Fruit fly (Drosophila melanogaster) whole organism, embryonic: ENCODE data around the gene Sgt1.
A peak's percentile ranks its signal among the peaks of the same experiment; 100 is the strongest.

Experiments used
- Blimp-1 ChIP-seq: fragments of 200-800 bp; sonication (Bioruptor generic); optimal IDR thresholded peaks from 3 replicates; lab custom pipeline; 2018; ENCODE audit warnings: missing biosample characterization, missing genetic modification characterization, mild to moderate bottlenecking, moderate library complexity, missing genetic modification reagents
- C15 ChIP-seq: fragments of 200-800 bp; sonication (Bioruptor generic); IDR thresholded peaks from 3 replicates; pipeline ENCODE4 v1.3.6; 2022; ENCODE audit warnings: missing biosample characterization, missing genetic modification characterization
- CG10543 ChIP-seq: fragments of 200-800 bp; sonication (Bioruptor generic); optimal IDR thresholded peaks from 3 replicates; lab custom pipeline; 2017; ENCODE audit warnings: missing biosample characterization, mild to moderate bottlenecking, missing genetic modification characterization, moderate library complexity
- CG11696 ChIP-seq: fragments of 200-800 bp; sonication (Bioruptor generic); IDR thresholded peaks from 2 replicates; pipeline ENCODE4 v1.3.6; 2022; ENCODE audit warnings: missing biosample characterization, missing genetic modification characterization
- CG11723 ChIP-seq: fragments of 200-800 bp; sonication (Bioruptor generic); optimal IDR thresholded peaks from 2 replicates; lab custom pipeline; 2017; ENCODE audit warnings: missing biosample characterization, mild to moderate bottlenecking, missing genetic modification characterization
- CG13775 ChIP-seq: fragments of 200-800 bp; sonication (Bioruptor generic); optimal IDR thresholded peaks from 3 replicates; lab custom pipeline; 2017; ENCODE audit warnings: missing biosample characterization, mild to moderate bottlenecking, missing genetic modification characterization
- CG13894 ChIP-seq: fragments of 200-800 bp; sonication (Bioruptor generic); optimal IDR thresholded peaks from 3 replicates; lab custom pipeline; 2018; ENCODE audit warnings: missing biosample characterization, mild to moderate bottlenecking, missing genetic modification characterization, moderate library complexity
- CG14667 ChIP-seq: fragments of 200-800 bp; sonication (Bioruptor generic); IDR thresholded peaks from 2 replicates; pipeline ENCODE4 v1.3.6; 2022; ENCODE audit warnings: missing biosample characterization, missing genetic modification characterization
- CG17802 ChIP-seq: fragments of 200-800 bp; sonication (Bioruptor generic); optimal IDR thresholded peaks from 2 replicates; lab custom pipeline; 2018; ENCODE audit warnings: missing biosample characterization, mild to moderate bottlenecking, missing genetic modification characterization, moderate library complexity
- CG17829 ChIP-seq: fragments of 200-800 bp; optimal IDR thresholded peaks from 2 replicates; lab custom pipeline; 2019; ENCODE audit warnings: missing biosample characterization, mild to moderate bottlenecking, missing genetic modification characterization, moderate library complexity
- CG18476 ChIP-seq: fragments of 200-800 bp; sonication (Bioruptor generic); optimal IDR thresholded peaks from 2 replicates; lab custom pipeline; 2016; ENCODE audit warnings: missing biosample characterization, mild to moderate bottlenecking, missing genetic modification characterization
- CG30020 ChIP-seq: fragments of 200-800 bp; optimal IDR thresholded peaks from 2 replicates; lab custom pipeline; 2019; ENCODE audit warnings: missing biosample characterization, mild to moderate bottlenecking, missing genetic modification characterization, moderate library complexity
- CG30431 ChIP-seq: fragments of 200-800 bp; sonication (Bioruptor generic); optimal IDR thresholded peaks from 2 replicates; lab custom pipeline; 2017; ENCODE audit warnings: missing biosample characterization, missing genetic modification characterization
- CG3281 ChIP-seq: fragments of 200-800 bp; sonication (Bioruptor generic); optimal IDR thresholded peaks from 3 replicates; lab custom pipeline; 2017; ENCODE audit warnings: missing biosample characterization, mild to moderate bottlenecking, missing genetic modification characterization
- CG5245 ChIP-seq: fragments of 200-800 bp; sonication (Bioruptor generic); optimal IDR thresholded peaks from 3 replicates; lab custom pipeline; 2016; ENCODE audit warnings: missing biosample characterization, missing genetic modification characterization
- CG6791 ChIP-seq: fragments of 200-800 bp; sonication (Bioruptor generic); IDR thresholded peaks from 3 replicates; pipeline ENCODE4 v1.3.6; 2022; ENCODE audit warnings: missing biosample characterization, missing genetic modification characterization; ENCODE audit not compliant: partially characterized antibody
- CG8388 ChIP-seq: fragments of 200-800 bp; sonication (Bioruptor generic); optimal IDR thresholded peaks from 2 replicates; lab custom pipeline; 2019; ENCODE audit warnings: missing biosample characterization, mild to moderate bottlenecking, missing genetic modification characterization, moderate library complexity
- CG8924 ChIP-seq: fragments of 200-800 bp; optimal IDR thresholded peaks from 3 replicates; lab custom pipeline; 2019; ENCODE audit warnings: missing biosample characterization, mild to moderate bottlenecking, missing genetic modification characterization, moderate library complexity
- Chrac-16 ChIP-seq: fragments of 200-800 bp; sonication (Bioruptor generic); optimal IDR thresholded peaks from 3 replicates; lab custom pipeline; 2016; ENCODE audit warnings: missing biosample characterization, missing genetic modification characterization
- Deaf1 ChIP-seq: fragments of 200-800 bp; optimal IDR thresholded peaks from 3 replicates; lab custom pipeline; 2019; ENCODE audit warnings: missing biosample characterization, mild to moderate bottlenecking, missing genetic modification characterization, moderate library complexity
- Eip74EF ChIP-seq, 2 experiments: fragments of 200-800 bp in 1 of 2; fragments of >200 bp in 1 of 2; sonication (Bioruptor generic) in 1 of 2; optimal IDR thresholded peaks; 2 replicates each; lab custom pipeline; 2017 to 2019; ENCODE audit warnings: missing biosample characterization in 2 of 2, missing genetic modification characterization in 2 of 2, mild to moderate bottlenecking in 1 of 2, moderate library complexity in 1 of 2
- H15 ChIP-seq: fragments of 200-800 bp; sonication (Bioruptor generic); IDR thresholded peaks from 3 replicates; pipeline ENCODE4 v1.3.6; 2022; ENCODE audit warnings: missing biosample characterization, missing genetic modification characterization
- HLH4C ChIP-seq: fragments of 200-800 bp; sonication (Bioruptor generic); IDR thresholded peaks from 3 replicates; pipeline ENCODE4 v1.3.6; 2022; ENCODE audit warnings: missing biosample characterization, missing genetic modification characterization; ENCODE audit not compliant: partially characterized antibody
- Kr ChIP-seq: fragments of 200-800 bp; sonication (Bioruptor generic); optimal IDR thresholded peaks from 2 replicates; lab custom pipeline; 2017; ENCODE audit warnings: missing biosample characterization, mild to moderate bottlenecking, missing genetic modification characterization
- Lim3 ChIP-seq: fragments of 200-800 bp; sonication (Bioruptor generic); IDR thresholded peaks from 2 replicates; pipeline ENCODE4 v1.3.6; 2022; ENCODE audit warnings: missing biosample characterization, missing genetic modification characterization
- Meics ChIP-seq: fragments of 200-800 bp; sonication (Bioruptor generic); optimal IDR thresholded peaks from 2 replicates; lab custom pipeline; 2017; ENCODE audit warnings: missing biosample characterization, mild to moderate bottlenecking, missing genetic modification characterization
- NK7.1 ChIP-seq: fragments of 200-800 bp; sonication (Bioruptor generic); optimal IDR thresholded peaks from 3 replicates; lab custom pipeline; 2016; ENCODE audit warnings: missing biosample characterization, missing genetic modification characterization
- Oli ChIP-seq: fragments of 200-800 bp; sonication (Bioruptor generic); optimal IDR thresholded peaks from 2 replicates; lab custom pipeline; 2018; ENCODE audit warnings: missing biosample characterization, mild to moderate bottlenecking, missing genetic modification characterization, moderate library complexity
- Spps ChIP-seq: fragments of 200-800 bp; sonication (Bioruptor generic); optimal IDR thresholded peaks from 2 replicates; lab custom pipeline; 2018; ENCODE audit warnings: missing biosample characterization, mild to moderate bottlenecking, missing genetic modification characterization
- Tbp ChIP-seq: fragments of >200 bp; optimal IDR thresholded peaks from 2 replicates; lab custom pipeline; 2018; ENCODE audit warnings: missing biosample characterization, missing genetic modification characterization
- ara ChIP-seq: fragments of 200-800 bp; sonication (Bioruptor generic); IDR thresholded peaks from 2 replicates; pipeline ENCODE4 v1.3.6; 2022; ENCODE audit warnings: missing biosample characterization, missing genetic modification characterization
- cas ChIP-seq: fragments of 200-800 bp; sonication (Bioruptor generic); IDR thresholded peaks from 2 replicates; pipeline ENCODE4 v1.3.6; 2022; ENCODE audit warnings: missing biosample characterization, missing genetic modification characterization
- corto ChIP-seq: fragments of 200-800 bp; sonication (Bioruptor generic); optimal IDR thresholded peaks from 2 replicates; lab custom pipeline; 2016; ENCODE audit warnings: missing biosample characterization, mild to moderate bottlenecking, missing genetic modification characterization, moderate library complexity
- crol ChIP-seq: fragments of 200-800 bp; sonication (Bioruptor generic); IDR thresholded peaks from 2 replicates; pipeline ENCODE4 v1.3.6; 2022; ENCODE audit warnings: missing biosample characterization, missing genetic modification characterization
- dpn ChIP-seq, 2 experiments: fragments of 200-800 bp; sonication (Bioruptor generic); optimal IDR thresholded peaks; 3 replicates each; lab custom pipeline; 2016; ENCODE audit warnings: missing biosample characterization in 2 of 2, missing genetic modification characterization in 2 of 2
- esg ChIP-seq: fragments of 200-800 bp; sonication (Bioruptor generic); conservative IDR thresholded peaks from 2 replicates; pipeline ENCODE4 v1.3.6; 2022; ENCODE audit warnings: missing biosample characterization, missing genetic modification characterization
- gcm ChIP-seq: fragments of 200-800 bp; sonication (Bioruptor generic); optimal IDR thresholded peaks from 2 replicates; lab custom pipeline; 2019; ENCODE audit warnings: missing biosample characterization, mild to moderate bottlenecking, missing genetic modification characterization, moderate library complexity
- ind ChIP-seq: fragments of 200-800 bp; sonication (Bioruptor generic); optimal IDR thresholded peaks from 3 replicates; lab custom pipeline; 2016; ENCODE audit warnings: missing biosample characterization, missing genetic modification characterization
- kah ChIP-seq: fragments of 200-800 bp; sonication (Bioruptor generic); optimal IDR thresholded peaks from 2 replicates; lab custom pipeline; 2018; ENCODE audit warnings: missing biosample characterization, mild to moderate bottlenecking, missing genetic modification characterization
- lbe ChIP-seq: fragments of 200-800 bp; sonication (Bioruptor generic); optimal IDR thresholded peaks from 2 replicates; lab custom pipeline; 2016; ENCODE audit warnings: missing biosample characterization, mild to moderate bottlenecking, missing genetic modification characterization
- mam ChIP-seq: fragments of 200-800 bp; sonication (Bioruptor generic); optimal IDR thresholded peaks from 3 replicates; lab custom pipeline; 2016; ENCODE audit warnings: missing biosample characterization, missing genetic modification characterization
- nmo ChIP-seq: fragments of 200-800 bp; sonication (Bioruptor generic); optimal IDR thresholded peaks from 2 replicates; lab custom pipeline; 2018; ENCODE audit warnings: missing biosample characterization, mild to moderate bottlenecking, missing genetic modification characterization, moderate library complexity
- psq ChIP-seq: fragments of 200-800 bp; sonication (Bioruptor generic); optimal IDR thresholded peaks from 2 replicates; lab custom pipeline; 2017; ENCODE audit warnings: missing biosample characterization, missing genetic modification characterization
- sob ChIP-seq: fragments of 200-800 bp; sonication (Bioruptor generic); IDR thresholded peaks from 2 replicates; pipeline ENCODE4 v1.3.6; 2022; ENCODE audit warnings: missing biosample characterization, missing genetic modification characterization
- ssp ChIP-seq: fragments of 200-800 bp; sonication (Bioruptor generic); IDR thresholded peaks from 2 replicates; pipeline ENCODE4 v1.3.6; 2022; ENCODE audit warnings: missing biosample characterization, missing genetic modification characterization
- stc ChIP-seq: fragments of 200-800 bp; sonication (Bioruptor generic); IDR thresholded peaks from 2 replicates; pipeline ENCODE4 v1.3.6; 2022; ENCODE audit warnings: missing biosample characterization, missing genetic modification characterization
- toy ChIP-seq: fragments of 200-800 bp; sonication (Bioruptor generic); IDR thresholded peaks from 2 replicates; pipeline ENCODE4 v1.3.6; 2022; ENCODE audit warnings: missing biosample characterization, missing genetic modification characterization
- unc-4 ChIP-seq: fragments of 200-800 bp; sonication (Bioruptor generic); IDR thresholded peaks from 2 replicates; pipeline ENCODE4 v1.3.6; 2022; ENCODE audit warnings: missing biosample characterization, missing genetic modification characterization; ENCODE audit not compliant: partially characterized antibody
- unpg ChIP-seq: fragments of 200-800 bp; sonication (Bioruptor generic); optimal IDR thresholded peaks from 3 replicates; lab custom pipeline; 2018; ENCODE audit warnings: missing biosample characterization, mild to moderate bottlenecking, missing genetic modification characterization, moderate library complexity
- vnd ChIP-seq: fragments of 200-800 bp; sonication (Bioruptor generic); IDR thresholded peaks from 3 replicates; pipeline ENCODE4 v1.3.6; 2022; ENCODE audit warnings: missing biosample characterization, missing genetic modification characterization; ENCODE audit not compliant: partially characterized antibody
- wor ChIP-seq: fragments of 200-800 bp; sonication (Bioruptor generic); IDR thresholded peaks from 2 replicates; pipeline ENCODE4 v1.3.6; 2022; ENCODE audit warnings: missing biosample characterization, missing genetic modification characterization

The Sgt1 gene

DNA sequence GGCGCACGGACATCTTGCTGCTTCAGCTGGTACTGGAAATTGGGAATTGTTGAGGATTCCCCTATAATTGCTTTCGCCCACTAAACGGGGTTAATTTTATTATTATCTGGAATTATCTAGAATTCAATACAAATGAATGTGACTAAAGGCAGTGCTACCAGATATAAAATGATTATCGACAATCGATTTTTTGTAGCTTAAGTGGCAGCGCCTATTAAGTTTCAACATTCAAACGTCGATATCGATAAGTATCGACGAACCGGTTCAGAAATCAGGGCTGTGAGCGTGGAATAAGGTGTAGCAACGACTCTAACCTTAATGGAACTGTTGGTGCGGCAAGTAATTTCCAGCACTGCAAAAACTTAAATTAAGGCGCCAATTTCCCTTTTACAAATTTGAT lies at the start of gene Sgt1 (continued):
- TF ChIP-seq CG5245 (peak; percentile 44), ind (GFP tag; lab: Kevin White, UChicago) (peak; percentile 35), Kr (GFP tag; lab: Kevin White, UChicago) (no peak), CG17829 (tag; lab: Kevin White, UChicago) (peak; percentile 63), CG3281 (GFP tag; lab: Kevin White, UChicago) (no peak), ssp (GFP tag; lab: Robert Waterston, UW) (no peak), Blimp-1 (no peak), H15 (no peak), CG30020 (peak; percentile 45), Deaf1 (no peak), CG11723 (no peak), toy (no peak), lbe (GFP tag; lab: Kevin White, UChicago) (no peak), gcm (no peak), wor (GFP tag; lab: Robert Waterston, UW) (no peak), nmo (GFP tag; lab: Kevin White, UChicago) (peak; percentile 66), esg (GFP tag; lab: Robert Waterston, UW) (no peak), Meics (no peak), Eip74EF (GFP tag; optimal IDR thresholded peaks at IDR 0.05; lab: Kevin White, UChicago) (no peak), HLH4C (peak; percentile 91), CG17802 (tag; lab: Kevin White, UChicago) (no peak), kah (GFP tag; lab: Kevin White, UChicago) (no peak), Spps (tag; lab: Kevin White, UChicago) (no peak), ara (GFP tag; lab: Robert Waterston, UW) (no peak), unc-4 (GFP tag; lab: Robert Waterston, UW) (peak; percentile 78), Lim3 (no peak), CG18476 (GFP tag; lab: Kevin White, UChicago) (no peak), unpg (GFP tag; lab: Kevin White, UChicago) (no peak), NK7.1 (GFP tag; lab: Kevin White, UChicago) (no peak), stc (no peak), Chrac-16 (GFP tag; lab: Kevin White, UChicago) (peak; percentile 8), CG8924 (tag; lab: Kevin White, UChicago) (peak; percentile 7), C15 (no peak), CG10543 (GFP tag; lab: Kevin White, UChicago) (peak; percentile 19), CG11696 (GFP tag; lab: Robert Waterston, UW) (no peak), dpn (GFP tag; optimal IDR thresholded peaks at IDR 0.05; lab: Kevin White, UChicago) (peak; percentile 34 to 68), CG13775 (GFP tag; lab: Kevin White, UChicago) (no peak), Tbp (no peak), cas (GFP tag; lab: Robert Waterston, UW) (no peak), CG8388 (GFP tag; lab: Kevin White, UChicago) (no peak), psq (GFP tag; lab: Kevin White, UChicago) (no peak), CG6791 (GFP tag; lab: Robert Waterston, UW) (peak; percentile 86), CG14667 (GFP tag; lab: Robert Waterston, UW) (no peak), corto (GFP tag; lab: Kevin White, UChicago) (no peak), CG30431 (GFP tag; lab: Kevin White, UChicago) (no peak), vnd (GFP tag; lab: Robert Waterston, UW) (peak; percentile 72), Oli (tag; lab: Kevin White, UChicago) (no peak), sob (GFP tag; lab: Robert Waterston, UW) (peak; percentile 68), mam (peak; percentile 73), crol (no peak), CG13894 (tag; lab: Kevin White, UChicago) (no peak)
